Worm (Caenorhabditis elegans) whole organism, young adult: ENCODE data around the gene nspb-2.

Experiments used
- F22D6.2 ChIP-seq: sonication (generic microtip); optimal IDR thresholded peaks from 2 replicates; lab custom pipeline; 2016; ENCODE audit warnings: mild to moderate bottlenecking, missing genetic modification characterization, missing compliant biosample characterization
- F23B12.7 ChIP-seq: sonication (generic microtip); optimal IDR thresholded peaks from 2 replicates; lab custom pipeline; 2017; ENCODE audit warnings: missing genetic modification characterization, mild to moderate bottlenecking, missing compliant biosample characterization, antibody characterized with exemption, moderate library complexity; ENCODE audit not compliant: insufficient read depth
- F52B5.7 ChIP-seq: sonication (generic microtip); optimal IDR thresholded peaks from 2 replicates; lab custom pipeline; 2016; ENCODE audit warnings: mild to moderate bottlenecking, missing genetic modification characterization, missing compliant biosample characterization
- K11D2.4 ChIP-seq: fragments of 200-800 bp; sonication (Bioruptor generic); IDR thresholded peaks from 2 replicates; pipeline ENCODE4 v1.3.6; 2022; ENCODE audit warnings: missing genetic modification reagents, missing genetic modification characterization, missing compliant biosample characterization
- T07F8.4 ChIP-seq: sonication (generic microtip); optimal IDR thresholded peaks from 2 replicates; lab custom pipeline; 2016; ENCODE audit warnings: mild to moderate bottlenecking, missing genetic modification characterization, moderate library complexity, missing compliant biosample characterization
- Y53F4B.3 ChIP-seq: fragments of 200-800 bp; sonication (Bioruptor generic); IDR thresholded peaks from 2 replicates; pipeline ENCODE4 v1.3.6; 2022; ENCODE audit warnings: missing genetic modification reagents, missing genetic modification characterization, missing compliant biosample characterization
- Y79H2A.3 ChIP-seq: fragments of 200-800 bp; sonication (Bioruptor generic); conservative IDR thresholded peaks from 2 replicates; pipeline ENCODE4 v1.3.6; 2022; ENCODE audit warnings: missing genetic modification reagents, missing genetic modification characterization, missing compliant biosample characterization
- ZK185.1 ChIP-seq: sonication (generic microtip); optimal IDR thresholded peaks from 2 replicates; lab custom pipeline; 2016; ENCODE audit warnings: mild to moderate bottlenecking, missing genetic modification characterization, missing compliant biosample characterization; ENCODE audit not compliant: poor library complexity, severe bottlenecking
- attf-5 ChIP-seq: fragments of 200-800 bp; sonication (Bioruptor generic); optimal IDR thresholded peaks from 2 replicates; lab custom pipeline; 2018; ENCODE audit warnings: mild to moderate bottlenecking, missing genetic modification characterization, missing compliant biosample characterization
- bed-2 ChIP-seq: fragments of 200-800 bp; sonication (Bioruptor generic); IDR thresholded peaks from 2 replicates; pipeline ENCODE4 v1.3.6; 2022; ENCODE audit warnings: missing genetic modification reagents, missing genetic modification characterization, missing compliant biosample characterization
- cebp-1 ChIP-seq, 2 experiments: fragments of 200-800 bp in 1 of 2; sonication (Bioruptor generic) in 1 of 2; sonication (generic microtip) in 1 of 2; IDR thresholded peaks in 1 of 2; optimal IDR thresholded peaks in 1 of 2; 2 replicates each; pipeline versions ENCODE4 v1.3.6 to Lab custom; 2017 to 2022; ENCODE audit warnings: missing compliant biosample characterization in 2 of 2, missing genetic modification characterization in 2 of 2, mild to moderate bottlenecking in 1 of 2, missing genetic modification reagents in 1 of 2, moderate library complexity in 1 of 2
- cebp-2 ChIP-seq: fragments of 200-800 bp; sonication (Bioruptor generic); IDR thresholded peaks from 2 replicates; pipeline ENCODE4 v1.3.6; 2022; ENCODE audit warnings: missing genetic modification characterization, missing compliant biosample characterization
- chd-7 ChIP-seq: sonication (generic microtip); optimal IDR thresholded peaks from 2 replicates; lab custom pipeline; 2016; ENCODE audit warnings: mild to moderate bottlenecking, missing genetic modification characterization, moderate library complexity, missing compliant biosample characterization
- efl-1 ChIP-seq: fragments of 150-350 bp; optimal IDR thresholded peaks from 2 replicates; lab custom pipeline; 2014; ENCODE audit warnings: missing biosample characterization, missing genetic modification reagents, missing genetic modification characterization
- egrh-3 ChIP-seq: fragments of 200-800 bp; sonication (Bioruptor generic); IDR thresholded peaks from 2 replicates; pipeline ENCODE4 v1.3.6; 2022; ENCODE audit warnings: missing genetic modification reagents, missing genetic modification characterization, missing compliant biosample characterization
- fkh-3 ChIP-seq: sonication (generic microtip); optimal IDR thresholded peaks from 2 replicates; lab custom pipeline; 2016; ENCODE audit warnings: mild to moderate bottlenecking, missing genetic modification characterization, missing compliant biosample characterization
- hmg-1.2 ChIP-seq: fragments of 200-800 bp; sonication (Bioruptor generic); IDR thresholded peaks from 2 replicates; pipeline ENCODE4 v1.3.6; 2022; ENCODE audit warnings: missing genetic modification reagents, missing genetic modification characterization, missing compliant biosample characterization
- lag-1 ChIP-seq: fragments of 200-800 bp; sonication (Bioruptor generic); IDR thresholded peaks from 2 replicates; pipeline ENCODE4 v1.3.6; 2022; ENCODE audit warnings: missing genetic modification reagents, missing genetic modification characterization, missing compliant biosample characterization
- let-526 ChIP-seq: fragments of 200-800 bp; sonication (Bioruptor generic); IDR thresholded peaks from 2 replicates; pipeline ENCODE4 v1.3.6; 2022; ENCODE audit warnings: missing genetic modification reagents, missing genetic modification characterization, missing compliant biosample characterization
- lin-26 ChIP-seq: fragments of 200-800 bp; sonication (Bioruptor generic); IDR thresholded peaks from 2 replicates; pipeline ENCODE4 v1.3.6; 2022; ENCODE audit warnings: missing genetic modification reagents, missing genetic modification characterization, missing compliant biosample characterization
- lin-35 ChIP-seq, 3 experiments: fragments of 150-350 bp in 2 of 3; sonication (generic microtip) in 1 of 3; optimal IDR thresholded peaks; 2 replicates each; lab custom pipeline; 2014 to 2018; ENCODE audit warnings: missing biosample characterization in 3 of 3, missing genetic modification characterization in 3 of 3, missing genetic modification reagents in 3 of 3
- lin-54 ChIP-seq: fragments of 200-800 bp; sonication (Bioruptor generic); optimal IDR thresholded peaks from 2 replicates; lab custom pipeline; 2018; ENCODE audit warnings: mild to moderate bottlenecking, missing genetic modification characterization, missing compliant biosample characterization
- mcd-1 ChIP-seq: fragments of 200-800 bp; sonication (Bioruptor generic); IDR thresholded peaks from 2 replicates; pipeline ENCODE4 v1.3.6; 2022; ENCODE audit warnings: missing genetic modification reagents, missing genetic modification characterization, missing compliant biosample characterization
- nhr-179 ChIP-seq: sonication (generic microtip); optimal IDR thresholded peaks from 2 replicates; lab custom pipeline; 2016; ENCODE audit warnings: mild to moderate bottlenecking, missing genetic modification characterization, missing compliant biosample characterization
- nhr-80 ChIP-seq: sonication (generic microtip); optimal IDR thresholded peaks from 2 replicates; lab custom pipeline; 2016; ENCODE audit warnings: missing genetic modification characterization, missing compliant biosample characterization
- nhr-90 ChIP-seq: sonication (generic microtip); optimal IDR thresholded peaks from 2 replicates; lab custom pipeline; 2016; ENCODE audit warnings: missing genotype, mild to moderate bottlenecking, missing genetic modification characterization, missing compliant biosample characterization
- pbrm-1 ChIP-seq: fragments of 200-800 bp; sonication (Bioruptor generic); IDR thresholded peaks from 2 replicates; pipeline ENCODE4 v1.3.6; 2022; ENCODE audit warnings: missing genetic modification reagents, missing genetic modification characterization, missing compliant biosample characterization
- pha-4 ChIP-seq: fragments of 150-350 bp; sonication (generic microtip); optimal IDR thresholded peaks from 2 replicates; lab custom pipeline; 2014; ENCODE audit warnings: missing biosample characterization, missing genetic modification reagents, missing genetic modification characterization
- rcor-1 ChIP-seq: fragments of 200-800 bp; sonication (Bioruptor generic); IDR thresholded peaks from 2 replicates; pipeline ENCODE4 v1.3.6; 2022; ENCODE audit warnings: missing genetic modification reagents, missing genetic modification characterization, missing compliant biosample characterization
- rpc-1 ChIP-seq, 2 experiments: fragments of 150-350 bp in 1 of 2; sonication (generic microtip) in 1 of 2; optimal IDR thresholded peaks; 2 replicates each; lab custom pipeline; 2014 to 2018; ENCODE audit warnings: missing biosample characterization in 1 of 2, missing genetic modification characterization in 1 of 2, missing genetic modification reagents in 1 of 2, missing genotype in 1 of 2
- sea-2 ChIP-seq: fragments of 200-800 bp; sonication (Bioruptor generic); IDR thresholded peaks from 2 replicates; pipeline ENCODE4 v1.3.6; 2022; ENCODE audit warnings: missing genetic modification characterization, missing compliant biosample characterization
- snpc-3.4 ChIP-seq: sonication (generic microtip); optimal IDR thresholded peaks from 2 replicates; lab custom pipeline; 2017; ENCODE audit warnings: missing genetic modification characterization, mild to moderate bottlenecking, missing compliant biosample characterization, antibody characterized with exemption, moderate library complexity, missing genotype, missing genetic modification reagents
- snpc-4 ChIP-seq, 5 experiments: fragments of 150-350 bp in 1 of 5; sonication (generic microtip) in 4 of 5; optimal IDR thresholded peaks; 2 replicates each; lab custom pipeline; 2014 to 2018; ENCODE audit warnings: missing genetic modification characterization in 5 of 5, missing biosample characterization in 3 of 5, antibody characterized with exemption in 2 of 5, mild to moderate bottlenecking in 2 of 5, missing compliant biosample characterization in 2 of 5, missing genotype in 2 of 5, moderate library complexity in 2 of 5, missing genetic modification reagents in 1 of 5
- tbp1 ChIP-seq: fragments of 200-800 bp; sonication (Bioruptor generic); optimal IDR thresholded peaks from 2 replicates; lab custom pipeline; 2018; ENCODE audit warnings: mild to moderate bottlenecking, missing genetic modification characterization, missing compliant biosample characterization
- zim-3 ChIP-seq: sonication (generic microtip); optimal IDR thresholded peaks from 2 replicates; lab custom pipeline; 2017; ENCODE audit warnings: mild to moderate bottlenecking, missing genetic modification characterization, moderate library complexity, missing compliant biosample characterization
- ztf-26 ChIP-seq: sonication (generic microtip); optimal IDR thresholded peaks from 2 replicates; lab custom pipeline; 2017; ENCODE audit warnings: missing genetic modification characterization, missing compliant biosample characterization
- ztf-3 ChIP-seq: fragments of 200-800 bp; sonication (Bioruptor generic); optimal IDR thresholded peaks from 2 replicates; lab custom pipeline; 2018; ENCODE audit warnings: mild to moderate bottlenecking, missing genetic modification characterization, missing compliant biosample characterization

Gene nspb-2

DNA sequence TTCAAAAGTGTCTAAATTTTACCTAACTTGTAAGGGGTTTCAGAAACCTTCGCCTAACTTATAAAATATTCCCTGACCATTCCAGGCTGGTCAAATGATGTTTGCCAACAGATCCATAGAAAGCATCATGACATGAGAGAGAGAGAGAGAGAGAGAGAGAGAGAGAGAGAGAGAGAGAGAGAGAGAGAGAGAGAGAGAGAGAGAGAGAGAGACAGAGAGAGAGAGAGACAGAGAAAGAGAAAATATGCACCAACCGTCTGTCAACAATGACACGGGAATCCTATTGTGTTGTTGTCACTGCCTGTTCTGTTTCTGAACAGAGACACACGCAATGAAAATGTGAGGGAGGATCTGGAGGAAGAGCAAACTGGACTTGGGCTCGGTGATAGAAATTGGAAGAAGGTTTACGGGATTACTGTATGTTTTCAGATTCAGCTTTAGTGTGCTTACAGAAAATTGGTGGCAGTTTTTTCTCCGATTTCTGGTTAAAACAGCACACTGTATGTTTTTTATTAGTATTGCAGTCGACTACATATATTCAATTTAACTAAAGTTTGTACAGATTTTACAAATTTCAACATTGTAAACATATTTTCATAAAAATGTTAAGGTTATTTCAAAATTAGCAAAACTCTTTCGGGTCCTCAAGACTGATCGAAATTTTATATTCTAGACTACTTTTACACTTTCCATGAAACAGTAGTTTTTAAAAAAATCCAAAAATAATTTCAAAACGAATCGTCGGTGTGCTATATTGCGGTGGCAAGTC, 15.4 kb upstream of the nspb-2 start:
- TF ChIP-seq zim-3 (tag; lab: Kevin White, UChicago), result no peak
- TF ChIP-seq F23B12.7 (tag; lab: Kevin White, UChicago), result no peak
- TF ChIP-seq egrh-3 (GFP tag; lab: Robert Waterston, UW), result 0 out of 2 replicates have a peak, but pooled peaks have one; percentile 21
- TF ChIP-seq Y79H2A.3 (GFP tag; lab: Robert Waterston, UW), result no peak
- TF ChIP-seq cebp-2 (GFP tag; lab: Robert Waterston, UW), result no peak
- peak; percentile 25 for TF ChIP-seq attf-5 (GFP tag; lab: Kevin White, UChicago)
- TF ChIP-seq nhr-179 (tag; lab: Kevin White, UChicago), result no peak
- TF ChIP-seq lin-35 (GFP tag; optimal IDR thresholded peaks at IDR 0.05; lab: Kevin White, UChicago), result no peak
- peak; percentile 55 for TF ChIP-seq hmg-1.2
- peak; percentile 35; the same call in 1 of the 2 replicates for TF ChIP-seq mcd-1

- TF ChIP-seq ztf-26 (tag; lab: Kevin White, UChicago) (peak; percentile 12), snpc-3.4 (tag; lab: Kevin White, UChicago) (peak; percentile 35), F52B5.7 (tag; lab: Kevin White, UChicago) (no peak), nhr-80 (peak; percentile 34), cebp-1 (GFP tag; IDR thresholded peaks at IDR 0.05; lab: Robert Waterston, UW) (no peak), cebp-1 (tag; optimal IDR thresholded peaks at IDR 0.05; lab: Kevin White, UChicago) (peak; percentile 61), mcd-1 (peak; percentile 41; the same call in 1 of the 2 replicates), tbp1 (GFP tag; lab: Kevin White, UChicago) (peak; percentile 16), lin-54 (no peak), hmg-1.2 (peak; percentile 82; the same call in 1 of the 2 replicates), rcor-1 (GFP tag; lab: Robert Waterston, UW) (peak; percentile 21; the same call in 1 of the 2 replicates), sea-2 (GFP tag; lab: Robert Waterston, UW) (no peak), attf-5 (GFP tag; lab: Kevin White, UChicago) (peak; percentile 27), snpc-4 (GFP tag; optimal IDR thresholded peaks at IDR 0.05; lab: Kevin White, UChicago) (no peak), snpc-4 (tag; optimal IDR thresholded peaks at IDR 0.05; lab: Kevin White, UChicago) (peak in 1 of 4 experiments; percentile 19)
Observed at ce11 chrIV:6576728-6577101, 14.8 kb upstream of the nspb-2 start.

DNA sequence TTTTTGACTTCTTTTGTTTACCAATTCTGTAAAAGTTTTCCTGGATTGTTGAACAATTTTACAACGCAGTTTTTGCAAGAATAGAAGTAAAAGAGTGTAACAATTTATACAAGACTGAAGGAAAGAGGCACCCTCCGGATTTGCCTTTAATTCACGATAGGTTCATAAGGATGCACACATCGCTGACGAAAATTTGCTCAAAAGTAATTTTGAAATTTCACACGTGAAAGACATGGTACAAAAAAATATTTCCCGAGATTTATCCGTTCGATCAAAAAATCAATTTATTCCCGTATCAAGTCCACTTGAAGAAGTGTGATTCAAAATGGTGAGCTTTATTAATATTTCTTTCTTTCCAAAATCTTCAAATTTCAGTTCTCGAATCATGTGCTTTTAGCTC, 13.6 kb upstream of the nspb-2 start, which contains the start of gene C43G2.3:
C43G2.3 (plus strand) TSS at position 301 of the 400 bp plus-strand sequence.
- TF ChIP-seq pha-4 (tag; lab: Kevin White, UChicago), result no peak
- TF ChIP-seq Y53F4B.3 (GFP tag; lab: Robert Waterston, UW), result no peak
- TF ChIP-seq nhr-90, result no peak
- TF ChIP-seq nhr-179 (tag; lab: Kevin White, UChicago), result no peak
- TF ChIP-seq ztf-3, result no peak
- TF ChIP-seq bed-2, result no peak
- TF ChIP-seq efl-1 (GFP tag; lab: Kevin White, UChicago), result no peak
- no peak for TF ChIP-seq lin-26 (GFP tag; lab: Robert Waterston, UW)
- no peak for TF ChIP-seq let-526 (GFP tag; lab: Robert Waterston, UW)
- TF ChIP-seq lag-1 (GFP tag; lab: Robert Waterston, UW), result no peak
- TF ChIP-seq pbrm-1 (GFP tag; lab: Robert Waterston, UW), result no peak
- no peak for TF ChIP-seq F22D6.2 (tag; lab: Kevin White, UChicago)
- no peak for TF ChIP-seq chd-7 (tag; lab: Kevin White, UChicago)
- no peak for TF ChIP-seq rpc-1 (optimal IDR thresholded peaks at IDR 0.05; lab: Kevin White, UChicago)
- no peak for TF ChIP-seq rpc-1 (tag; optimal IDR thresholded peaks at IDR 0.05; lab: Kevin White, UChicago)
- no peak for TF ChIP-seq ZK185.1 (tag; lab: Kevin White, UChicago)
- TF ChIP-seq K11D2.4, result no peak
- no peak for TF ChIP-seq T07F8.4 (tag; lab: Kevin White, UChicago)
- TF ChIP-seq fkh-3 (tag; lab: Kevin White, UChicago), result no peak
